Worm (Caenorhabditis elegans) whole organism, midembryonic: ENCODE data around the gene F10C1.23.

ENCODE experiments used
- T22C8.4 ChIP-seq: fragments of 200-800 bp; sonication (Bioruptor generic); IDR thresholded peaks from 2 replicates; pipeline ENCODE4 v1.3.6; 2022; ENCODE audit warnings: missing genetic modification characterization, missing compliant biosample characterization
- cog-1 ChIP-seq: sonication (generic microtip); optimal IDR thresholded peaks from 2 replicates; lab custom pipeline; 2016; ENCODE audit warnings: missing genetic modification characterization, missing compliant biosample characterization
- flt-1 ChIP-seq: fragments of 200-800 bp; sonication (Bioruptor generic); IDR thresholded peaks from 2 replicates; pipeline ENCODE4 v1.3.6; 2022; ENCODE audit warnings: missing genetic modification characterization, missing compliant biosample characterization
- klf-2 ChIP-seq: fragments of 200-800 bp; sonication (Bioruptor generic); conservative IDR thresholded peaks from 2 replicates; pipeline ENCODE4 v1.3.6; 2022; ENCODE audit warnings: missing genetic modification reagents, missing genetic modification characterization, missing compliant biosample characterization
- med-1 ChIP-seq: sonication (generic microtip); optimal IDR thresholded peaks from 2 replicates; lab custom pipeline; 2017; ENCODE audit warnings: missing genetic modification characterization, mild to moderate bottlenecking, missing compliant biosample characterization, antibody characterized with exemption, missing genetic modification reagents; ENCODE audit not compliant: insufficient read depth
- ref-1 ChIP-seq: fragments of 200-800 bp; sonication (Bioruptor generic); conservative IDR thresholded peaks from 2 replicates; pipeline ENCODE4 v1.3.6; 2022; ENCODE audit warnings: missing genetic modification reagents, missing genetic modification characterization, missing compliant biosample characterization
- tab-1 ChIP-seq: fragments of 200-800 bp; sonication (Bioruptor generic); IDR thresholded peaks from 2 replicates; pipeline ENCODE4 v1.3.6; 2022; ENCODE audit warnings: missing genetic modification characterization, missing compliant biosample characterization
- ztf-23 ChIP-seq: fragments of 200-800 bp; sonication (Bioruptor generic); IDR thresholded peaks from 2 replicates; pipeline ENCODE4 v1.3.6; 2022; ENCODE audit warnings: missing genetic modification reagents, missing genetic modification characterization, missing compliant biosample characterization
- ztf-29 ChIP-seq: fragments of 200-800 bp; sonication (Bioruptor generic); IDR thresholded peaks from 2 replicates; pipeline ENCODE4 v1.3.6; 2022; ENCODE audit warnings: missing genetic modification reagents, missing genetic modification characterization, missing compliant biosample characterization

ce11 chrII:5736599-5736998 lies 21.2 kb upstream of the F10C1.23 start:
- TF ChIP-seq ref-1 (GFP tag; lab: Robert Waterston, UW) (no peak), flt-1 (GFP tag; lab: Robert Waterston, UW) (no peak), ztf-29 (GFP tag; lab: Robert Waterston, UW) (no peak), tab-1 (GFP tag; lab: Robert Waterston, UW) (no peak), klf-2 (GFP tag; lab: Robert Waterston, UW) (no peak), T22C8.4 (GFP tag; lab: Robert Waterston, UW) (no peak), med-1 (GFP tag; lab: Kevin White, UChicago) (no peak), ztf-23 (GFP tag; lab: Robert Waterston, UW) (no peak), cog-1 (tag; lab: Kevin White, UChicago) (no peak)
